Worm (Caenorhabditis elegans) whole organism, late embryonic: ENCODE results near the gene srd-47.
A peak's percentile ranks its signal among the peaks of the same experiment; 100 is the strongest.

Experiments
- K09A11.1 ChIP-seq: sonication (generic microtip); optimal IDR thresholded peaks from 2 replicates; lab custom pipeline; 2017; ENCODE audit warnings: antibody characterized with exemption, mild to moderate bottlenecking, missing genetic modification characterization, missing compliant biosample characterization; ENCODE audit not compliant: insufficient read depth
- T23F11.4 ChIP-seq: fragments of 200-800 bp; sonication (Bioruptor generic); optimal IDR thresholded peaks from 2 replicates; lab custom pipeline; 2018; ENCODE audit warnings: mild to moderate bottlenecking, missing genetic modification characterization, missing compliant biosample characterization
- ceh-14 ChIP-seq: sonication (generic microtip); optimal IDR thresholded peaks from 2 replicates; lab custom pipeline; 2016; ENCODE audit warnings: missing genotype, missing genetic modification characterization, missing compliant biosample characterization
- ceh-19 ChIP-seq: fragments of 200-800 bp; sonication (Bioruptor generic); optimal IDR thresholded peaks from 2 replicates; lab custom pipeline; 2018; ENCODE audit warnings: mild to moderate bottlenecking, missing genetic modification characterization, missing compliant biosample characterization
- ceh-2 ChIP-seq: sonication (generic microtip); optimal IDR thresholded peaks from 2 replicates; lab custom pipeline; 2016; ENCODE audit warnings: missing genotype, missing genetic modification characterization, missing compliant biosample characterization
- ceh-22 ChIP-seq: sonication (generic microtip); optimal IDR thresholded peaks from 2 replicates; lab custom pipeline; 2017; ENCODE audit warnings: missing biosample characterization, missing genetic modification characterization
- ceh-24 ChIP-seq: sonication (generic microtip); optimal IDR thresholded peaks from 2 replicates; lab custom pipeline; 2016; ENCODE audit warnings: mild to moderate bottlenecking, missing genetic modification characterization, missing compliant biosample characterization
- ceh-30 ChIP-seq: fragments of 150-350 bp; optimal IDR thresholded peaks from 2 replicates; lab custom pipeline; 2014; ENCODE audit warnings: missing biosample characterization, missing genetic modification characterization
- ceh-34 ChIP-seq: sonication (generic microtip); optimal IDR thresholded peaks from 2 replicates; lab custom pipeline; 2016; ENCODE audit warnings: mild to moderate bottlenecking, missing genetic modification characterization, missing compliant biosample characterization
- ceh-48 ChIP-seq: sonication (generic microtip); optimal IDR thresholded peaks from 2 replicates; lab custom pipeline; 2016; ENCODE audit warnings: missing genetic modification characterization, inconsistent platforms, missing compliant biosample characterization
- ceh-9 ChIP-seq: sonication (generic microtip); optimal IDR thresholded peaks from 2 replicates; lab custom pipeline; 2016; ENCODE audit warnings: mild to moderate bottlenecking, missing genetic modification characterization, inconsistent platforms, missing compliant biosample characterization
- che-1 ChIP-seq: sonication (generic microtip); optimal IDR thresholded peaks from 2 replicates; lab custom pipeline; 2016; ENCODE audit warnings: mild to moderate bottlenecking, missing genetic modification characterization, missing compliant biosample characterization
- dmd-4 ChIP-seq: sonication (generic microtip); optimal IDR thresholded peaks from 2 replicates; lab custom pipeline; 2016; ENCODE audit warnings: borderline replicate concordance, missing genetic modification characterization, missing compliant biosample characterization
- dve-1 ChIP-seq: sonication (generic microtip); optimal IDR thresholded peaks from 2 replicates; lab custom pipeline; 2017; ENCODE audit warnings: antibody characterized with exemption, mild to moderate bottlenecking, missing genetic modification characterization, missing compliant biosample characterization
- elt-2 ChIP-seq: sonication (generic microtip); optimal IDR thresholded peaks from 2 replicates; lab custom pipeline; 2016; ENCODE audit warnings: missing genetic modification reagents, missing genetic modification characterization, missing compliant biosample characterization
- elt-4 ChIP-seq: sonication (generic microtip); optimal IDR thresholded peaks from 2 replicates; lab custom pipeline; 2016; ENCODE audit warnings: missing genetic modification characterization, missing compliant biosample characterization
- eyg-1 ChIP-seq: sonication (generic microtip); optimal IDR thresholded peaks from 2 replicates; lab custom pipeline; 2016; ENCODE audit warnings: missing genotype, missing genetic modification characterization, missing compliant biosample characterization
- fkh-10 ChIP-seq: fragments of 150-350 bp; optimal IDR thresholded peaks from 2 replicates; lab custom pipeline; 2014; ENCODE audit warnings: missing biosample characterization, missing genetic modification reagents, missing genetic modification characterization
- hlh-13 ChIP-seq: fragments of 200-800 bp; sonication (Bioruptor generic); optimal IDR thresholded peaks from 2 replicates; lab custom pipeline; 2018; ENCODE audit warnings: mild to moderate bottlenecking, missing genetic modification characterization, missing compliant biosample characterization
- hlh-15 ChIP-seq: sonication (generic microtip); optimal IDR thresholded peaks from 2 replicates; lab custom pipeline; 2016; ENCODE audit warnings: missing genetic modification characterization, missing compliant biosample characterization
- hlh-30 ChIP-seq: sonication (generic microtip); optimal IDR thresholded peaks from 2 replicates; lab custom pipeline; 2017; ENCODE audit warnings: antibody characterized with exemption, missing genetic modification characterization, missing compliant biosample characterization; ENCODE audit not compliant: insufficient read depth
- hlh-8 ChIP-seq: sonication (generic microtip); optimal IDR thresholded peaks from 2 replicates; lab custom pipeline; 2016; ENCODE audit warnings: missing genotype, missing genetic modification characterization, missing compliant biosample characterization
- nfya-1 ChIP-seq: sonication (generic microtip); optimal IDR thresholded peaks from 2 replicates; lab custom pipeline; 2017; ENCODE audit warnings: missing genetic modification characterization, mild to moderate bottlenecking, missing compliant biosample characterization, antibody characterized with exemption, moderate library complexity
- nhr-11 ChIP-seq: fragments of 150-350 bp; optimal IDR thresholded peaks from 2 replicates; lab custom pipeline; 2014; ENCODE audit warnings: missing biosample characterization, missing genetic modification characterization
- nhr-232 ChIP-seq: sonication (generic microtip); optimal IDR thresholded peaks from 2 replicates; lab custom pipeline; 2016; ENCODE audit warnings: missing genetic modification characterization, missing compliant biosample characterization
- odd-2 ChIP-seq: sonication (generic microtip); optimal IDR thresholded peaks from 2 replicates; lab custom pipeline; 2017; ENCODE audit warnings: antibody characterized with exemption, mild to moderate bottlenecking, missing genetic modification characterization, missing compliant biosample characterization
- pag-3 ChIP-seq: sonication (generic microtip); optimal IDR thresholded peaks from 2 replicates; lab custom pipeline; 2016; ENCODE audit warnings: missing compliant biosample characterization, missing genetic modification characterization, borderline replicate concordance
- pha-2 ChIP-seq: sonication (generic microtip); optimal IDR thresholded peaks from 2 replicates; lab custom pipeline; 2017; ENCODE audit warnings: mild to moderate bottlenecking, missing genetic modification characterization, missing compliant biosample characterization
- pha-4 ChIP-seq: fragments of 150-350 bp; optimal IDR thresholded peaks from 2 replicates; lab custom pipeline; 2018; ENCODE audit warnings: missing biosample characterization, missing genetic modification reagents, missing genetic modification characterization
- ref-2 ChIP-seq: sonication (generic microtip); optimal IDR thresholded peaks from 2 replicates; lab custom pipeline; 2016; ENCODE audit warnings: missing genetic modification characterization, missing compliant biosample characterization
- rnt-1 ChIP-seq: sonication (generic microtip); optimal IDR thresholded peaks from 2 replicates; lab custom pipeline; 2016; ENCODE audit warnings: missing genetic modification characterization, missing compliant biosample characterization
- sdc-2 ChIP-seq: sonication (generic microtip); optimal IDR thresholded peaks from 2 replicates; lab custom pipeline; 2016; ENCODE audit warnings: missing genotype, missing genetic modification characterization, missing compliant biosample characterization
- sox-2 ChIP-seq: fragments of 200-800 bp; sonication (Bioruptor generic); IDR thresholded peaks from 2 replicates; pipeline ENCODE4 v1.3.6; 2022; ENCODE audit warnings: missing genetic modification reagents, missing genetic modification characterization, missing compliant biosample characterization
- sox-4 ChIP-seq: sonication (generic microtip); optimal IDR thresholded peaks from 2 replicates; lab custom pipeline; 2017; ENCODE audit warnings: mild to moderate bottlenecking, missing genetic modification characterization, inconsistent platforms, missing compliant biosample characterization
- tbx-7 ChIP-seq: sonication (generic microtip); optimal IDR thresholded peaks from 2 replicates; lab custom pipeline; 2016; ENCODE audit warnings: missing genotype, missing genetic modification characterization, missing compliant biosample characterization
- ttx-3 ChIP-seq: sonication (generic microtip); optimal IDR thresholded peaks from 2 replicates; lab custom pipeline; 2016; ENCODE audit warnings: missing genetic modification reagents, missing genetic modification characterization, missing compliant biosample characterization
- unc-42 ChIP-seq: sonication (generic microtip); optimal IDR thresholded peaks from 2 replicates; lab custom pipeline; 2016; ENCODE audit warnings: missing genotype, missing genetic modification characterization, missing compliant biosample characterization
- unc-86 ChIP-seq: sonication (generic microtip); optimal IDR thresholded peaks from 2 replicates; lab custom pipeline; 2016; ENCODE audit warnings: missing genetic modification characterization, missing compliant biosample characterization

The srd-47 gene

DNA sequence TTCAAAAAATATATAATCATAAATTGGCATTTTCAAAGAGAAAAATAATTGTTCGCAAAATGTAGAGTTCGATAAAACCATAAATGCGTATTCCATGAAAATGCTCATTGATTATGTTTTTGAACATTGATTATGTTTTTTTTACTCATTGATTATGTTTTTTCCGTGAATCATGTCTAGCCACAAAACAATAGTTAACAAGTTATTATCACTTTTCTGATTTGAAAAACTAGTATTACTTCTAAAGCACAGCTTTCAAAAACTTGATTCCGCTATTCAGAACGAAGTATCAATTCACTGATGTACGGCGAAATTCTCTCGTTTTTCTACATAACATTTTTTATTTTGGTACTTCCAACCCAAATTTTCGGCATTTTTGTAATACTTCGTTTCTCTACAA, 2.4 kb downstream of the srd-47 start, which contains the start of gene srd-48:
Gene srd-48 (plus strand): TSS at position 301 of the 400 bp plus-strand sequence.
- TF ChIP-seq hlh-8 (tag; lab: Kevin White, UChicago) (no peak), hlh-13 (no peak), unc-86 (tag; lab: Kevin White, UChicago) (no peak), T23F11.4 (GFP tag; lab: Kevin White, UChicago) (no peak), elt-2 (tag; lab: Kevin White, UChicago) (no peak), ceh-30 (tag; lab: Kevin White, UChicago) (no peak), ceh-34 (tag; lab: Kevin White, UChicago) (no peak), elt-4 (tag; lab: Kevin White, UChicago) (no peak), dve-1 (tag; lab: Kevin White, UChicago) (no peak), nhr-232 (tag; lab: Kevin White, UChicago) (no peak), ceh-14 (tag; lab: Kevin White, UChicago) (no peak), tbx-7 (tag; lab: Kevin White, UChicago) (no peak), sox-2 (no peak), nhr-11 (tag; lab: Kevin White, UChicago) (no peak), ceh-2 (no peak), unc-42 (tag; lab: Kevin White, UChicago) (no peak), rnt-1 (tag; lab: Kevin White, UChicago) (no peak), sdc-2 (tag; lab: Kevin White, UChicago) (no peak), hlh-15 (tag; lab: Kevin White, UChicago) (no peak), ref-2 (no peak)

- TF ChIP-seq odd-2 (no peak), che-1 (peak; percentile 42), ttx-3 (tag; lab: Kevin White, UChicago) (peak; percentile 23), elt-2 (tag; lab: Kevin White, UChicago) (peak; percentile 27), sdc-2 (tag; lab: Kevin White, UChicago) (peak; percentile 9)
These were observed 4.5 kb downstream of the srd-47 start, which contains the start of gene srd-44 for ce11 chrX:12337846-12338490. srd-44 (plus strand) TSS chrX:12338440.

DNA sequence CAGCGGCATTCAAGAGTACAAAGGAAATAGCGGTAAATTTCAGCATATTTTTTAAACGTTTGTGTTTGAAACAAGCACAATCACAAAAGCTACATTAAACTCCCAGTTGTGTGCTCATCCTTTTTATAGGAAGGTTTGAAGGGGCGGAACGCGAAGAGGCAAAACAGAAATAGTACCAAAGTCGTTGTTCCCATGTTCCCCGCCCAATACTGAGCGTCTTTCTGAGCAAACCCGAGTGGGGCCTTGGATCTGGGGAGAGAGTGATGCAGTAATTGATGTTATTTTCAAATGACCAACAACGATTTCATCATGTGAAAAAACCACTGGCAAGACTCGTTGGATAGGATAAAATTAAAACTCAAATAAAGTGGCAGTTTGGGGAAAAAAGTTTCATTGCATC, 7.9 kb downstream of the srd-47 start, which contains the start of gene zig-2:
Gene zig-2 (minus strand): TSS at position 101 of the 400 bp plus-strand sequence.
- TF ChIP-seq elt-2 (tag; lab: Kevin White, UChicago) = no peak
- TF ChIP-seq eyg-1 (tag; lab: Kevin White, UChicago) = no peak
- TF ChIP-seq ceh-48 (tag; lab: Kevin White, UChicago) = no peak
- no peak for TF ChIP-seq dmd-4
- no peak for TF ChIP-seq sox-2
- TF ChIP-seq hlh-30 (tag; lab: Kevin White, UChicago) = no peak
- TF ChIP-seq ceh-19 (GFP tag; lab: Kevin White, UChicago) = no peak
- TF ChIP-seq K09A11.1 (tag; lab: Kevin White, UChicago) = no peak
- no peak for TF ChIP-seq ceh-9 (tag; lab: Kevin White, UChicago)
- TF ChIP-seq sox-4 (tag; lab: Kevin White, UChicago) = no peak
- TF ChIP-seq tbx-7 (tag; lab: Kevin White, UChicago) = no peak
- TF ChIP-seq pha-2 (tag; lab: Kevin White, UChicago) = no peak
- no peak for TF ChIP-seq nhr-232 (tag; lab: Kevin White, UChicago)
- no peak for TF ChIP-seq pha-4
- TF ChIP-seq ceh-22 (tag; lab: Kevin White, UChicago) = no peak

DNA sequence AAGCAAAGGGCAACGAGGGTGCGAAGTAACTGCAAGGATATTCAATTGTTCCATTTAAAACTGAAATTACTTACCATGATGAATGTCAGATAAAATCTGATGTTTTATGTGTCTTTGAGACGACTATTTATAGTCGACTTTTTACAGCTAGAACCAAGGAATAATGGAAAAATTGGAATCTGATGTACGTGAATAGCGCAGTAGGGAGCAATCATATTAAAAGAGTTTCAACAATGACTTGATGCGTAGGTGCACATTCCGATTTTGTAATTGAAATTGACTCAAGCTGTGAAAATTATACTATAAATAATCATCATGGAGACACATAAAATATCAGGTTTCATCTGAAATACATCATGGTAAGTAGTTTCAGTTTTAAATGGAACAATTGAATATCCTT, 9.8 kb downstream of the srd-47 start, which contains the start of the genes nspc-9 and nspc-10:
Gene nspc-9 (minus strand): TSS at position 101 of the 400 bp plus-strand sequence.
Gene nspc-10 (plus strand): TSS at position 331 of the 400 bp plus-strand sequence.
- TF ChIP-seq ceh-34 (tag; lab: Kevin White, UChicago) = no peak
- no peak for TF ChIP-seq ref-2
- TF ChIP-seq pha-2 (tag; lab: Kevin White, UChicago) = no peak
- no peak for TF ChIP-seq nfya-1
- TF ChIP-seq pag-3 (tag; lab: Kevin White, UChicago) = no peak
- TF ChIP-seq nhr-11 (tag; lab: Kevin White, UChicago) = no peak
- TF ChIP-seq fkh-10 (GFP tag; lab: Kevin White, UChicago) = no peak
- no peak for TF ChIP-seq ceh-24 (tag; lab: Kevin White, UChicago)
- no peak for TF ChIP-seq sox-2
- TF ChIP-seq nhr-232 (tag; lab: Kevin White, UChicago) = no peak
